Worm (Caenorhabditis elegans) whole organism, L1 larva: Measurements from ENCODE around the gene str-206.

Experiments used
- Y116A8C.19 ChIP-seq: sonication (generic microtip); optimal IDR thresholded peaks from 2 replicates; lab custom pipeline; 2016; ENCODE audit warnings: missing compliant biosample characterization, missing genetic modification characterization, borderline replicate concordance
- aha-1 ChIP-seq: fragments of 150-350 bp; optimal IDR thresholded peaks from 2 replicates; lab custom pipeline; 2014; ENCODE audit warnings: missing biosample characterization, missing genetic modification characterization
- alr-1 ChIP-seq: fragments of 200-800 bp; sonication (Bioruptor generic); optimal IDR thresholded peaks from 2 replicates; lab custom pipeline; 2018; ENCODE audit warnings: borderline replicate concordance, mild to moderate bottlenecking, missing genetic modification characterization, missing compliant biosample characterization
- ama-1 ChIP-seq: fragments of 150-350 bp; optimal IDR thresholded peaks from 2 replicates; lab custom pipeline; 2014
- blmp-1 ChIP-seq: fragments of 150-350 bp; optimal IDR thresholded peaks from 2 replicates; lab custom pipeline; 2014; ENCODE audit warnings: missing biosample characterization, missing genetic modification characterization
- ceh-8 ChIP-seq: fragments of 200-800 bp; sonication (Bioruptor generic); optimal IDR thresholded peaks from 2 replicates; lab custom pipeline; 2018; ENCODE audit warnings: mild to moderate bottlenecking, missing genetic modification characterization, moderate library complexity, missing compliant biosample characterization
- ceh-82 ChIP-seq, 3 experiments: fragments of 150-350 bp in 1 of 3; sonication (generic microtip) in 2 of 3; optimal IDR thresholded peaks; 2 replicates each; lab custom pipeline; 2014 to 2017; ENCODE audit warnings: missing biosample characterization in 3 of 3, missing genetic modification characterization in 3 of 3
- ceh-88 ChIP-seq: fragments of 200-800 bp; sonication (Bioruptor generic); IDR thresholded peaks from 2 replicates; pipeline ENCODE4 v1.3.6; 2022; ENCODE audit warnings: missing genetic modification characterization, missing compliant biosample characterization
- ceh-90 ChIP-seq: sonication (generic microtip); optimal IDR thresholded peaks from 2 replicates; lab custom pipeline; 2016; ENCODE audit warnings: missing genetic modification characterization, missing compliant biosample characterization
- efl-1 ChIP-seq, 4 experiments: fragments of 150-350 bp; optimal IDR thresholded peaks in 3 of 4; peaks in 1 of 4; 1 replicate in 1 of 4; 2 replicates in 3 of 4; lab custom pipeline; 2014; ENCODE audit warnings: missing biosample characterization in 2 of 4, missing genetic modification characterization in 2 of 4, missing genetic modification reagents in 2 of 4
- egl-13 ChIP-seq: sonication (generic microtip); optimal IDR thresholded peaks from 2 replicates; lab custom pipeline; 2016; ENCODE audit warnings: missing genotype, missing genetic modification reagents, missing genetic modification characterization, missing compliant biosample characterization
- elt-2 ChIP-seq: sonication (generic microtip); optimal IDR thresholded peaks from 2 replicates; lab custom pipeline; 2016; ENCODE audit warnings: missing genetic modification characterization, mild to moderate bottlenecking, inconsistent platforms, missing compliant biosample characterization, missing genetic modification reagents
- ets-5 ChIP-seq: fragments of 200-800 bp; sonication (Bioruptor generic); IDR thresholded peaks from 2 replicates; pipeline ENCODE4 v1.3.6; 2022; ENCODE audit warnings: missing genetic modification characterization, missing compliant biosample characterization
- fkh-4 ChIP-seq: sonication (generic microtip); optimal IDR thresholded peaks from 2 replicates; lab custom pipeline; 2016; ENCODE audit warnings: missing compliant biosample characterization, missing genetic modification characterization, borderline replicate concordance
- fos-1 ChIP-seq: fragments of 150-350 bp; optimal IDR thresholded peaks from 2 replicates; lab custom pipeline; 2014; ENCODE audit warnings: missing biosample characterization, missing genetic modification characterization
- isw-1 ChIP-seq: fragments of 200-800 bp; sonication (Bioruptor generic); IDR thresholded peaks from 2 replicates; pipeline ENCODE4 v1.3.6; 2022; ENCODE audit warnings: missing genetic modification characterization, missing compliant biosample characterization
- jun-1 ChIP-seq: fragments of 150-350 bp; optimal IDR thresholded peaks from 2 replicates; lab custom pipeline; 2014; ENCODE audit warnings: missing biosample characterization, missing genetic modification reagents, missing genetic modification characterization
- lin-14 ChIP-seq: fragments of 200-800 bp; sonication (Bioruptor generic); optimal IDR thresholded peaks from 2 replicates; lab custom pipeline; 2018; ENCODE audit warnings: mild to moderate bottlenecking, missing genetic modification characterization, moderate library complexity, missing compliant biosample characterization
- lin-15B ChIP-seq: fragments of 150-350 bp; sonication (generic microtip); optimal IDR thresholded peaks from 3 replicates; lab custom pipeline; 2014; ENCODE audit warnings: missing biosample characterization, missing genetic modification characterization
- lin-35 ChIP-seq, 2 experiments: fragments of 150-350 bp; optimal IDR thresholded peaks; 2 replicates each; lab custom pipeline; 2014; ENCODE audit warnings: missing biosample characterization in 2 of 2, missing genetic modification characterization in 2 of 2, missing genetic modification reagents in 2 of 2
- lin-39 ChIP-seq: fragments of 150-350 bp; optimal IDR thresholded peaks from 2 replicates; lab custom pipeline; 2014; ENCODE audit warnings: missing biosample characterization, missing genetic modification reagents, missing genetic modification characterization
- lir-3 ChIP-seq: sonication (generic microtip); optimal IDR thresholded peaks from 2 replicates; lab custom pipeline; 2016; ENCODE audit warnings: mild to moderate bottlenecking, missing genetic modification characterization, moderate library complexity, missing compliant biosample characterization; ENCODE audit not compliant: poor library complexity
- mab-9 ChIP-seq: fragments of 200-800 bp; sonication (Bioruptor generic); IDR thresholded peaks from 2 replicates; pipeline ENCODE4 v1.3.6; 2022; ENCODE audit warnings: missing genetic modification reagents, missing genetic modification characterization, missing compliant biosample characterization
- mdl-1 ChIP-seq, 2 experiments: fragments of 150-350 bp; optimal IDR thresholded peaks; 2 replicates each; lab custom pipeline; 2014 to 2017; ENCODE audit warnings: missing biosample characterization in 2 of 2, missing genetic modification characterization in 2 of 2, inconsistent platforms in 1 of 2
- mep-1 ChIP-seq: fragments of 150-350 bp; optimal IDR thresholded peaks from 2 replicates; lab custom pipeline; 2014; ENCODE audit warnings: missing biosample characterization, missing genetic modification characterization
- nhr-11 ChIP-seq: fragments of 150-350 bp; optimal IDR thresholded peaks from 2 replicates; lab custom pipeline; 2014; ENCODE audit warnings: missing biosample characterization, missing genetic modification characterization
- nhr-19 ChIP-seq: fragments of 200-800 bp; sonication (Bioruptor generic); conservative IDR thresholded peaks from 2 replicates; pipeline ENCODE4 v1.3.6; 2022; ENCODE audit warnings: missing genetic modification characterization, missing compliant biosample characterization
- nhr-20 ChIP-seq: sonication (generic microtip); optimal IDR thresholded peaks from 2 replicates; lab custom pipeline; 2016; ENCODE audit warnings: mild to moderate bottlenecking, missing genetic modification characterization, missing compliant biosample characterization
- nhr-237 ChIP-seq: fragments of 150-350 bp; optimal IDR thresholded peaks from 2 replicates; lab custom pipeline; 2014; ENCODE audit warnings: missing biosample characterization, missing genetic modification characterization
- nhr-47 ChIP-seq: sonication (generic microtip); optimal IDR thresholded peaks from 2 replicates; lab custom pipeline; 2016; ENCODE audit warnings: mild to moderate bottlenecking, missing genetic modification characterization, moderate library complexity, missing compliant biosample characterization
- nhr-71 ChIP-seq: sonication (generic microtip); optimal IDR thresholded peaks from 2 replicates; lab custom pipeline; 2016; ENCODE audit warnings: mild to moderate bottlenecking, missing genetic modification characterization, moderate library complexity, missing compliant biosample characterization
- nhr-77 ChIP-seq: fragments of 150-350 bp; optimal IDR thresholded peaks from 2 replicates; lab custom pipeline; 2014; ENCODE audit warnings: missing biosample characterization, missing genetic modification characterization
- nhr-84 ChIP-seq: sonication (generic microtip); optimal IDR thresholded peaks from 2 replicates; lab custom pipeline; 2017; ENCODE audit warnings: missing biosample characterization, missing genetic modification characterization
- pqm-1 ChIP-seq: sonication (generic microtip); optimal IDR thresholded peaks from 3 replicates; lab custom pipeline; 2017; ENCODE audit warnings: missing biosample characterization, missing genetic modification characterization
- rnt-1 ChIP-seq: sonication (generic microtip); optimal IDR thresholded peaks from 2 replicates; lab custom pipeline; 2016; ENCODE audit warnings: mild to moderate bottlenecking, missing genetic modification characterization, moderate library complexity, missing compliant biosample characterization
- skn-1 ChIP-seq: fragments of 150-350 bp; optimal IDR thresholded peaks from 2 replicates; lab custom pipeline; 2014; ENCODE audit warnings: missing biosample characterization, missing genetic modification characterization
- sox-4 ChIP-seq: sonication (generic microtip); optimal IDR thresholded peaks from 2 replicates; lab custom pipeline; 2016; ENCODE audit warnings: missing genetic modification characterization, missing compliant biosample characterization
- sptf-1 ChIP-seq: fragments of 150-350 bp; optimal IDR thresholded peaks from 2 replicates; lab custom pipeline; 2014; ENCODE audit warnings: missing biosample characterization, missing genetic modification characterization
- swsn-7 ChIP-seq: sonication (generic microtip); optimal IDR thresholded peaks from 2 replicates; lab custom pipeline; 2016; ENCODE audit warnings: missing genetic modification characterization, missing compliant biosample characterization
- tbx-2 ChIP-seq: sonication (generic microtip); optimal IDR thresholded peaks from 2 replicates; lab custom pipeline; 2016; ENCODE audit warnings: missing genetic modification characterization, missing compliant biosample characterization
- tlp-1 ChIP-seq: fragments of 150-350 bp; optimal IDR thresholded peaks from 2 replicates; lab custom pipeline; 2014; ENCODE audit warnings: missing biosample characterization, missing genetic modification characterization
- unc-130 ChIP-seq: fragments of 150-350 bp; optimal IDR thresholded peaks from 2 replicates; lab custom pipeline; 2017; ENCODE audit warnings: missing biosample characterization, missing genetic modification characterization, inconsistent platforms
- unc-30 ChIP-seq: sonication (generic microtip); optimal IDR thresholded peaks from 2 replicates; lab custom pipeline; 2017; ENCODE audit warnings: missing biosample characterization, missing genetic modification characterization
- unc-98 ChIP-seq: fragments of 200-800 bp; sonication (Bioruptor generic); IDR thresholded peaks from 2 replicates; pipeline ENCODE4 v1.3.6; 2022; ENCODE audit warnings: missing genetic modification characterization, missing compliant biosample characterization
- vab-15 ChIP-seq: sonication (generic microtip); optimal IDR thresholded peaks from 2 replicates; lab custom pipeline; 2017; ENCODE audit warnings: missing genotype, mild to moderate bottlenecking, missing genetic modification characterization, missing compliant biosample characterization
- xbp-1 ChIP-seq: sonication (generic microtip); optimal IDR thresholded peaks from 2 replicates; lab custom pipeline; 2016; ENCODE audit warnings: missing genetic modification characterization, missing compliant biosample characterization
- zag-1 ChIP-seq: fragments of 150-350 bp; optimal IDR thresholded peaks from 2 replicates; lab custom pipeline; 2014; ENCODE audit warnings: missing biosample characterization, missing genetic modification characterization
- ztf-4 ChIP-seq: fragments of 150-350 bp; optimal IDR thresholded peaks from 2 replicates; lab custom pipeline; 2014; ENCODE audit warnings: missing biosample characterization, missing genetic modification characterization

The str-206 gene

ce11 chrV:6229457-6229949 lies 11.6 kb downstream of the str-206 start (continued):
- TF ChIP-seq mdl-1 (tag; optimal IDR thresholded peaks at IDR 0.05; lab: Kevin White, UChicago) = peak in 1 of 2 experiments; percentile 67
- peak; percentile 94 for TF ChIP-seq lin-14
- no peak for TF ChIP-seq sptf-1 (tag; lab: Kevin White, UChicago)
- no peak for TF ChIP-seq fkh-4 (tag; lab: Kevin White, UChicago)
- TF ChIP-seq alr-1 (tag; lab: Kevin White, UChicago) = no peak
- TF ChIP-seq ceh-88 (GFP tag; lab: Robert Waterston, UW) = no peak
- peak; percentile 95 for TF ChIP-seq nhr-20 (tag; lab: Kevin White, UChicago)
- peak; percentile 92 for TF ChIP-seq nhr-71 (tag; lab: Kevin White, UChicago)
- peak; percentile 64 for TF ChIP-seq swsn-7
- peak; percentile 80 for TF ChIP-seq tbx-2 (tag; lab: Kevin White, UChicago)
- TF ChIP-seq nhr-237 = peak; percentile 17
- peak; percentile 72 for TF ChIP-seq tlp-1 (tag; lab: Kevin White, UChicago)
- peak; percentile 59 for TF ChIP-seq xbp-1
- TF ChIP-seq lin-15B (tag; lab: Kevin White, UChicago) = no peak
- no peak for TF ChIP-seq sox-4 (tag; lab: Kevin White, UChicago)
- TF ChIP-seq lir-3 (tag; lab: Kevin White, UChicago) = no peak
- peak; percentile 74 for TF ChIP-seq nhr-19 (GFP tag; lab: Robert Waterston, UW)
- no peak for TF ChIP-seq unc-30 (tag; lab: Kevin White, UChicago)
- no peak for TF ChIP-seq ets-5
- peak; percentile 2 for TF ChIP-seq fos-1 (tag; lab: Kevin White, UChicago)
- TF ChIP-seq ceh-82 (tag; optimal IDR thresholded peaks at IDR 0.05; lab: Kevin White, UChicago) = no peak
- TF ChIP-seq lin-39 = no peak
- no peak for TF ChIP-seq ceh-8 (GFP tag; lab: Kevin White, UChicago)
- peak; percentile 44 for TF ChIP-seq pqm-1
- TF ChIP-seq ztf-4 (tag; lab: Kevin White, UChicago) = peak; percentile 70
- TF ChIP-seq mep-1 (tag; lab: Kevin White, UChicago) = peak; percentile 38
- no peak for TF ChIP-seq isw-1 (GFP tag; lab: Robert Waterston, UW)
- TF ChIP-seq efl-1 (optimal IDR thresholded peaks at IDR 0.05; lab: Kevin White, UChicago) = peak; percentile 21 to 32
- TF ChIP-seq efl-1 (GFP tag; optimal IDR thresholded peaks at IDR 0.05 in 1 of 2; lab: Kevin White, UChicago) = peak; percentile 3 to 94
- TF ChIP-seq nhr-47 (tag; lab: Kevin White, UChicago) = peak; percentile 62
- no peak for TF ChIP-seq aha-1 (tag; lab: Kevin White, UChicago)
- 0 out of 2 replicates have a peak, but pooled peaks have one; percentile 48 for TF ChIP-seq mab-9 (GFP tag; lab: Robert Waterston, UW)
- no peak for TF ChIP-seq nhr-84 (tag; lab: Kevin White, UChicago)
- TF ChIP-seq zag-1 (tag; lab: Kevin White, UChicago) = no peak
- no peak for TF ChIP-seq unc-98 (GFP tag; lab: Robert Waterston, UW)
- peak; percentile 29 for TF ChIP-seq vab-15 (tag; lab: Kevin White, UChicago)
- TF ChIP-seq, all 84 proteins: peak for 43

- TF ChIP-seq unc-130 = no peak
- peak; percentile 24 for TF ChIP-seq xbp-1
- TF ChIP-seq jun-1 = no peak
- TF ChIP-seq nhr-11 (tag; lab: Kevin White, UChicago) = no peak
- TF ChIP-seq Y116A8C.19 (tag; lab: Kevin White, UChicago) = no peak
- TF ChIP-seq nhr-84 (tag; lab: Kevin White, UChicago) = no peak
- peak; percentile 36 for TF ChIP-seq swsn-7
- no peak for TF ChIP-seq ama-1
- no peak for TF ChIP-seq aha-1 (tag; lab: Kevin White, UChicago)
- TF ChIP-seq mdl-1 (tag; optimal IDR thresholded peaks at IDR 0.05; lab: Kevin White, UChicago) = no peak
- no peak for TF ChIP-seq rnt-1 (tag; lab: Kevin White, UChicago)
- TF ChIP-seq blmp-1 (tag; lab: Kevin White, UChicago) = peak; percentile 13
- peak; percentile 37 for TF ChIP-seq elt-2 (tag; lab: Kevin White, UChicago)
- no peak for TF ChIP-seq ceh-82 (tag; optimal IDR thresholded peaks at IDR 0.05; lab: Kevin White, UChicago)
- peak; percentile 79 for TF ChIP-seq lin-14
- TF ChIP-seq lin-35 (GFP tag; optimal IDR thresholded peaks at IDR 0.05; lab: Kevin White, UChicago) = peak in 1 of 2 experiments; percentile 28
- no peak for TF ChIP-seq sox-4 (tag; lab: Kevin White, UChicago)
- TF ChIP-seq efl-1 (optimal IDR thresholded peaks at IDR 0.05; lab: Kevin White, UChicago) = peak in 1 of 2 experiments; percentile 2
- peak in 1 of 2 experiments; percentile 90 for TF ChIP-seq efl-1 (GFP tag; optimal IDR thresholded peaks at IDR 0.05 in 1 of 2; lab: Kevin White, UChicago)
- TF ChIP-seq tbx-2 (tag; lab: Kevin White, UChicago) = no peak
- peak; percentile 35 for TF ChIP-seq nhr-47 (tag; lab: Kevin White, UChicago)
- no peak for TF ChIP-seq fkh-4 (tag; lab: Kevin White, UChicago)
- TF ChIP-seq egl-13 (tag; lab: Kevin White, UChicago) = no peak
- no peak for TF ChIP-seq unc-30 (tag; lab: Kevin White, UChicago)
- TF ChIP-seq ztf-4 (tag; lab: Kevin White, UChicago) = no peak
- peak; percentile 33 for TF ChIP-seq nhr-71 (tag; lab: Kevin White, UChicago)
- TF ChIP-seq skn-1 (tag; lab: Kevin White, UChicago) = no peak
- TF ChIP-seq ceh-90 = no peak
- no peak for TF ChIP-seq nhr-77 (tag; lab: Kevin White, UChicago)
Observed at ce11 chrV:6230629-6231229, 12.8 kb downstream of the str-206 start.
